Fruit fly (Drosophila melanogaster) whole organism, prepupa: ENCODE data around the gene CG32591.

Experiments used
- Blimp-1 ChIP-seq: fragments of 200-800 bp; sonication (Bioruptor generic); optimal IDR thresholded peaks from 3 replicates; lab custom pipeline; 2017; ENCODE audit warnings: missing biosample characterization, missing genetic modification characterization, mild to moderate bottlenecking, moderate library complexity, missing genetic modification reagents
- CG10669 ChIP-seq: fragments of 200-800 bp; sonication (Bioruptor generic); optimal IDR thresholded peaks from 3 replicates; lab custom pipeline; 2018; ENCODE audit warnings: missing biosample characterization, mild to moderate bottlenecking, missing genetic modification characterization, moderate library complexity
- CG11294 ChIP-seq: fragments of 200-800 bp; sonication (Bioruptor generic); IDR thresholded peaks from 2 replicates; pipeline ENCODE4 v1.3.6; 2022; ENCODE audit warnings: missing biosample characterization, missing genetic modification characterization
- CG11762 ChIP-seq: fragments of 200-800 bp; sonication (Bioruptor generic); optimal IDR thresholded peaks from 3 replicates; lab custom pipeline; 2016; ENCODE audit warnings: missing biosample characterization, missing genetic modification characterization; ENCODE audit not compliant: insufficient read depth
- CG11902 ChIP-seq: fragments of 200-800 bp; sonication (Bioruptor generic); optimal IDR thresholded peaks from 3 replicates; lab custom pipeline; 2016; ENCODE audit warnings: missing biosample characterization, missing genetic modification characterization
- CG15336 ChIP-seq: fragments of 200-800 bp; sonication (Bioruptor generic); IDR thresholded peaks from 2 replicates; pipeline ENCODE4 v1.3.6; 2022; ENCODE audit warnings: missing biosample characterization, missing genetic modification characterization
- CG1621 ChIP-seq: fragments of 200-800 bp; sonication (Bioruptor generic); optimal IDR thresholded peaks from 3 replicates; lab custom pipeline; 2018; ENCODE audit warnings: missing biosample characterization, mild to moderate bottlenecking, missing genetic modification characterization
- CG3032 ChIP-seq: fragments of 200-800 bp; optimal IDR thresholded peaks from 2 replicates; lab custom pipeline; 2019; ENCODE audit warnings: missing biosample characterization, mild to moderate bottlenecking, missing genetic modification characterization, moderate library complexity
- CG31627 ChIP-seq: fragments of 200-800 bp; sonication (Bioruptor generic); optimal IDR thresholded peaks from 3 replicates; lab custom pipeline; 2016; ENCODE audit warnings: missing biosample characterization, missing genetic modification characterization
- CG34406 ChIP-seq: fragments of 200-800 bp; sonication (Bioruptor generic); optimal IDR thresholded peaks from 3 replicates; lab custom pipeline; 2016; ENCODE audit warnings: missing biosample characterization, missing genetic modification characterization
- CG3919 ChIP-seq: fragments of 200-800 bp; sonication (Bioruptor generic); optimal IDR thresholded peaks from 3 replicates; lab custom pipeline; 2016; ENCODE audit warnings: missing biosample characterization, missing genetic modification characterization
- CG6163 ChIP-seq: fragments of 200-800 bp; sonication (Bioruptor generic); IDR thresholded peaks from 3 replicates; pipeline ENCODE4 v1.3.6; 2022; ENCODE audit warnings: missing biosample characterization, missing genetic modification characterization
- CG6276 ChIP-seq: fragments of 200-800 bp; sonication (Bioruptor generic); optimal IDR thresholded peaks from 2 replicates; lab custom pipeline; 2017; ENCODE audit warnings: missing biosample characterization, mild to moderate bottlenecking, missing genetic modification characterization
- CG6792 ChIP-seq: fragments of 200-800 bp; sonication (Bioruptor generic); optimal IDR thresholded peaks from 3 replicates; lab custom pipeline; 2016; ENCODE audit warnings: missing biosample characterization, missing genetic modification characterization
- CG6854 ChIP-seq: fragments of 200-800 bp; sonication (Bioruptor generic); optimal IDR thresholded peaks from 2 replicates; lab custom pipeline; 2017; ENCODE audit warnings: missing biosample characterization, mild to moderate bottlenecking, missing genetic modification characterization
- CG8119 ChIP-seq: fragments of 200-800 bp; sonication (Bioruptor generic); IDR thresholded peaks from 3 replicates; pipeline ENCODE4 v1.3.6; 2022; ENCODE audit warnings: missing biosample characterization, missing genetic modification characterization
- CG8319 ChIP-seq: fragments of 200-800 bp; sonication (Bioruptor generic); optimal IDR thresholded peaks from 3 replicates; lab custom pipeline; 2016; ENCODE audit warnings: missing biosample characterization, missing genetic modification characterization
- CG9139 ChIP-seq: fragments of 200-800 bp; sonication (Bioruptor generic); optimal IDR thresholded peaks from 3 replicates; lab custom pipeline; 2017; ENCODE audit warnings: missing biosample characterization, mild to moderate bottlenecking, missing genetic modification characterization
- Eip78C ChIP-seq: fragments of 200-800 bp; sonication (Bioruptor generic); peaks from one replicate; lab custom pipeline; 2016; ENCODE audit warnings: missing biosample characterization, missing genetic modification characterization
- Eip93F ChIP-seq: fragments of 200-800 bp; sonication (Bioruptor generic); optimal IDR thresholded peaks from 2 replicates; lab custom pipeline; 2016; ENCODE audit warnings: missing biosample characterization, mild to moderate bottlenecking, missing genetic modification characterization
- Ets21C ChIP-seq: fragments of 200-800 bp; sonication (Bioruptor generic); optimal IDR thresholded peaks from 3 replicates; lab custom pipeline; 2016; ENCODE audit warnings: missing biosample characterization, missing genetic modification characterization
- Hr38 ChIP-seq: sonication (Bioruptor generic); optimal IDR thresholded peaks from 2 replicates; lab custom pipeline; 2016; ENCODE audit warnings: missing biosample characterization, missing genetic modification characterization
- Hr39 ChIP-seq: fragments of 200-800 bp; sonication (Bioruptor generic); optimal IDR thresholded peaks from 2 replicates; lab custom pipeline; 2016; ENCODE audit warnings: missing biosample characterization, missing genetic modification characterization
- Hr4 ChIP-seq: fragments of 200-800 bp; sonication (Bioruptor generic); optimal IDR thresholded peaks from 3 replicates; lab custom pipeline; 2016; ENCODE audit warnings: missing biosample characterization, missing genetic modification characterization
- Lpt ChIP-seq: fragments of 200-800 bp; sonication (Bioruptor generic); optimal IDR thresholded peaks from 3 replicates; lab custom pipeline; 2016; ENCODE audit warnings: missing biosample characterization, missing genetic modification characterization
- Smox ChIP-seq: fragments of 200-800 bp; sonication (Bioruptor generic); optimal IDR thresholded peaks from 3 replicates; lab custom pipeline; 2016; ENCODE audit warnings: missing biosample characterization, missing genetic modification characterization
- Sox102F ChIP-seq: fragments of 200-800 bp; sonication (Bioruptor generic); optimal IDR thresholded peaks from 2 replicates; lab custom pipeline; 2016; ENCODE audit warnings: missing biosample characterization, mild to moderate bottlenecking, missing genetic modification characterization
- Sox14 ChIP-seq: fragments of 200-800 bp; sonication (Bioruptor generic); optimal IDR thresholded peaks from 3 replicates; lab custom pipeline; 2016; ENCODE audit warnings: missing biosample characterization, missing genetic modification characterization
- Sox15 ChIP-seq: fragments of 200-800 bp; sonication (Bioruptor generic); optimal IDR thresholded peaks from 3 replicates; lab custom pipeline; 2016; ENCODE audit warnings: missing biosample characterization, missing genetic modification characterization
- acj6 ChIP-seq: fragments of 200-800 bp; sonication (Bioruptor generic); optimal IDR thresholded peaks from 3 replicates; lab custom pipeline; 2016; ENCODE audit warnings: missing biosample characterization, missing genetic modification characterization
- cyc ChIP-seq: fragments of 200-800 bp; sonication (Bioruptor generic); optimal IDR thresholded peaks from 3 replicates; lab custom pipeline; 2016; ENCODE audit warnings: missing biosample characterization, missing genetic modification characterization
- dac ChIP-seq: fragments of 200-800 bp; sonication (Bioruptor generic); optimal IDR thresholded peaks from 2 replicates; lab custom pipeline; 2017; ENCODE audit warnings: missing biosample characterization, mild to moderate bottlenecking, missing genetic modification characterization
- dsx ChIP-seq: fragments of 200-800 bp; optimal IDR thresholded peaks from 3 replicates; lab custom pipeline; 2019; ENCODE audit warnings: missing biosample characterization, mild to moderate bottlenecking, missing genetic modification characterization, moderate library complexity; ENCODE audit not compliant: poor library complexity, severe bottlenecking
- eg ChIP-seq: fragments of 200-800 bp; sonication (Bioruptor generic); IDR thresholded peaks from 3 replicates; pipeline ENCODE4 v1.3.6; 2022; ENCODE audit warnings: missing biosample characterization, missing genetic modification characterization
- esn ChIP-seq: fragments of 200-800 bp; sonication (Bioruptor generic); optimal IDR thresholded peaks from 2 replicates; lab custom pipeline; 2016; ENCODE audit warnings: missing biosample characterization, mild to moderate bottlenecking, missing genetic modification characterization, moderate library complexity
- fd59A ChIP-seq: fragments of 200-800 bp; sonication (Bioruptor generic); optimal IDR thresholded peaks from 2 replicates; lab custom pipeline; 2017; ENCODE audit warnings: missing biosample characterization, mild to moderate bottlenecking, missing genetic modification characterization, missing genetic modification reagents
- fd85E ChIP-seq: fragments of 200-800 bp; sonication (Bioruptor generic); optimal IDR thresholded peaks from 3 replicates; lab custom pipeline; 2016; ENCODE audit warnings: missing biosample characterization, missing genetic modification characterization
- fkh ChIP-seq: fragments of 200-800 bp; sonication (Bioruptor generic); optimal IDR thresholded peaks from 3 replicates; lab custom pipeline; 2017; ENCODE audit warnings: missing biosample characterization, mild to moderate bottlenecking, missing genetic modification characterization, moderate library complexity
- lz ChIP-seq: fragments of 200-800 bp; sonication (Bioruptor generic); optimal IDR thresholded peaks from 3 replicates; lab custom pipeline; 2016; ENCODE audit warnings: missing biosample characterization, missing genetic modification characterization
- net ChIP-seq: fragments of 200-800 bp; sonication (Bioruptor generic); optimal IDR thresholded peaks from 3 replicates; lab custom pipeline; 2016; ENCODE audit warnings: missing biosample characterization, missing genetic modification characterization
- pdm3 ChIP-seq: fragments of 200-800 bp; sonication (Bioruptor generic); optimal IDR thresholded peaks from 3 replicates; lab custom pipeline; 2016; ENCODE audit warnings: missing biosample characterization, missing genetic modification characterization
- spab ChIP-seq: fragments of 200-800 bp; sonication (Bioruptor generic); optimal IDR thresholded peaks from 2 replicates; lab custom pipeline; 2017; ENCODE audit warnings: missing biosample characterization, mild to moderate bottlenecking, missing genetic modification characterization, missing genetic modification reagents
- ss ChIP-seq, 2 experiments: fragments of 200-800 bp; sonication (Bioruptor generic); optimal IDR thresholded peaks; 2 replicates in 1 of 2; 3 replicates in 1 of 2; lab custom pipeline; 2017 to 2018; ENCODE audit warnings: mild to moderate bottlenecking in 2 of 2, missing biosample characterization in 2 of 2, missing genetic modification characterization in 2 of 2, moderate library complexity in 1 of 2
- svp ChIP-seq: fragments of 200-800 bp; sonication (Bioruptor generic); peaks from one replicate; lab custom pipeline; 2016; ENCODE audit warnings: missing biosample characterization, missing genetic modification characterization
- vri ChIP-seq: fragments of 200-800 bp; sonication (Bioruptor generic); optimal IDR thresholded peaks from 3 replicates; lab custom pipeline; 2016; ENCODE audit warnings: missing biosample characterization, mild to moderate bottlenecking, missing genetic modification characterization

The CG32591 gene

dm6 chrX:14950273-14951272 is 21.8 kb upstream of the CG32591 start (continued):
- TF ChIP-seq esn (GFP tag; lab: Kevin White, UChicago) (peak; percentile 99), fd59A (peak; percentile 99), CG15336 (GFP tag; lab: Robert Waterston, UW) (peak; percentile 99), Eip78C (peak; percentile 100), CG8319 (GFP tag; lab: Kevin White, UChicago) (peak; percentile 97), Lpt (GFP tag; lab: Kevin White, UChicago) (peak; percentile 98), cyc (peak; percentile 98), CG6792 (GFP tag; lab: Kevin White, UChicago) (peak; percentile 99), dac (GFP tag; lab: Kevin White, UChicago) (peak; percentile 97), CG11902 (peak; percentile 97), Hr38 (GFP tag; lab: Kevin White, UChicago) (peak; percentile 55), CG9139 (peak; percentile 96), Hr4 (GFP tag; lab: Kevin White, UChicago) (peak; percentile 98), dsx (GFP tag; lab: Kevin White, UChicago) (peak; percentile 97), CG11294 (peak; percentile 94), Smox (peak; percentile 99), Sox15 (peak; percentile 98), Eip93F (GFP tag; lab: Kevin White, UChicago) (peak; percentile 97), svp (GFP tag; lab: Kevin White, UChicago) (peak; percentile 100), Sox14 (peak; percentile 99), CG10669 (GFP tag; lab: Kevin White, UChicago) (peak; percentile 99), lz (peak; percentile 99), CG11762 (peak; percentile 98), CG3919 (peak; percentile 98), acj6 (GFP tag; lab: Kevin White, UChicago) (peak; percentile 98), CG31627 (GFP tag; lab: Kevin White, UChicago) (peak; percentile 98), CG6854 (GFP tag; lab: Kevin White, UChicago) (peak; percentile 99), CG3032 (tag; lab: Kevin White, UChicago) (peak; percentile 99), vri (GFP tag; lab: Kevin White, UChicago) (peak; percentile 96), CG34406 (GFP tag; lab: Kevin White, UChicago) (peak; percentile 99), Ets21C (GFP tag; lab: Kevin White, UChicago) (peak; percentile 97), eg (GFP tag; lab: Robert Waterston, UW) (peak; percentile 96), spab (GFP tag; lab: Kevin White, UChicago) (peak; percentile 98), fd85E (GFP tag; lab: Kevin White, UChicago) (peak; percentile 91)

DNA sequence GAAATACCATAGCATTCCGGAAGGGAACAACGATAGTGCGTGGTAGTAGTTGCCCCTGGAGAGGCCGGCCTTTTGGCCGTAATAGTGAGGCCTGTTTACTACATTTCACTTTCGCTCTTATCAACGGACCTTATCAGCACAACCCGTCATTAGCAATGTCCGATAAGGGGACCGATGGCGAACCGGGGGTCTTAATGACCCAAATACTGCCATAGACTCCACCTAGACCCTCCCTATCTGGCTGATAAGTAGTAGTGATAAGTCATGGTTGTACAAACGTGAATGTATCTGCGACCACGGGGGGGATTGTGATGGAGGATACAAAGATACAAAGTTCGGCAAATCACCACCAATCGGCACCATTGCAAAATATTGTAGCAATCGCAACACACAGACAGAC is 20.5 kb upstream of the CG32591 start:
- TF ChIP-seq CG3919 (no peak), Eip78C (peak; percentile 42), Blimp-1 (no peak), svp (GFP tag; lab: Kevin White, UChicago) (peak; percentile 92), CG6854 (GFP tag; lab: Kevin White, UChicago) (no peak), CG8319 (GFP tag; lab: Kevin White, UChicago) (no peak), CG11294 (no peak), vri (GFP tag; lab: Kevin White, UChicago) (peak; percentile 33), Eip93F (GFP tag; lab: Kevin White, UChicago) (peak; percentile 33)

DNA sequence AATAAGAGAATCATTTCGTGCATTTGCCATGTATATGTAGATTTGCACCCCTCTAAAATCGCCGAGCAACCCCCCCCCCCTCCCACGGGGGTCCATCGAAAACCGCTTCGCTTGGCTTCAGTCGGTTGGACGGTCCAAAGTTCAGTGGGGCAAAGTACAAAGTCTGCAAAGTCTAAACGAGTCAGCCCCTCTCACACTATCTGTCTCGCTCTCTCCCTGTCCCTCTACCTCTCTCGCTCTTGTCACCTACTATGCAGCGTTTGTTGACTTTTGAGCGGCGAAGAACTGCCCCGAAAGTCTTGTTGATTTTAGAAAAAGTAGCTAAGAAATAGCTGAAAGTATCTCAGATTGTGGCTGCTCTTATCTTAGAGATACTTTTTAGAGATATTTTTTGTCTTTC is 18.7 kb upstream of the CG32591 start:
- TF ChIP-seq fkh (GFP tag; lab: Kevin White, UChicago) (peak; percentile 95), Lpt (GFP tag; lab: Kevin White, UChicago) (peak; percentile 91), Smox (no peak), Sox102F (GFP tag; lab: Kevin White, UChicago) (no peak), Sox14 (peak; percentile 1), CG6276 (GFP tag; lab: Kevin White, UChicago) (peak; percentile 99), Ets21C (GFP tag; lab: Kevin White, UChicago) (no peak), CG3919 (peak; percentile 81), CG11762 (peak; percentile 75), CG6163 (peak; percentile 90), acj6 (GFP tag; lab: Kevin White, UChicago) (no peak), ss (GFP tag; optimal IDR thresholded peaks at IDR 0.05; lab: Kevin White, UChicago) (peak; percentile 99), net (peak; percentile 95), CG8119 (GFP tag; lab: Robert Waterston, UW) (peak; percentile 93), Hr39 (GFP tag; lab: Kevin White, UChicago) (no peak), spab (GFP tag; lab: Kevin White, UChicago) (peak; percentile 90), CG6792 (GFP tag; lab: Kevin White, UChicago) (no peak), pdm3 (GFP tag; lab: Kevin White, UChicago) (peak; percentile 8), CG1621 (tag; lab: Kevin White, UChicago) (peak; percentile 91), Hr38 (GFP tag; lab: Kevin White, UChicago) (peak; percentile 33), CG31627 (GFP tag; lab: Kevin White, UChicago) (no peak)
